Fruit fly (Drosophila melanogaster) whole organism, embryonic: Measurements from ENCODE around the gene Sirt6.

Experiments
- ATbp ChIP-seq: fragments of 200-800 bp; sonication (Bioruptor generic); optimal IDR thresholded peaks from 2 replicates; lab custom pipeline; 2017; ENCODE audit warnings: missing biosample characterization, mild to moderate bottlenecking, missing genetic modification characterization, missing genetic modification reagents
- Blimp-1 ChIP-seq: fragments of 200-800 bp; sonication (Bioruptor generic); optimal IDR thresholded peaks from 3 replicates; lab custom pipeline; 2018; ENCODE audit warnings: missing biosample characterization, missing genetic modification characterization, mild to moderate bottlenecking, moderate library complexity, missing genetic modification reagents
- CG12219 ChIP-seq: fragments of 200-800 bp; sonication (Bioruptor generic); optimal IDR thresholded peaks from 3 replicates; lab custom pipeline; 2018; ENCODE audit warnings: missing biosample characterization, mild to moderate bottlenecking, missing genetic modification characterization
- CG12391 ChIP-seq: fragments of 200-800 bp; sonication (Bioruptor generic); optimal IDR thresholded peaks from 3 replicates; lab custom pipeline; 2018; ENCODE audit warnings: missing biosample characterization, mild to moderate bottlenecking, missing genetic modification characterization, moderate library complexity
- CG13296 ChIP-seq: fragments of 200-800 bp; sonication (Bioruptor generic); optimal IDR thresholded peaks from 3 replicates; lab custom pipeline; 2018; ENCODE audit warnings: missing biosample characterization, mild to moderate bottlenecking, missing genetic modification characterization
- CG15514 ChIP-seq: fragments of 200-800 bp; sonication (Bioruptor generic); optimal IDR thresholded peaks from 3 replicates; lab custom pipeline; 2017; ENCODE audit warnings: missing biosample characterization, missing genetic modification characterization, mild to moderate bottlenecking, moderate library complexity, missing genetic modification reagents
- CG16813 ChIP-seq: fragments of 200-800 bp; sonication (Bioruptor generic); IDR thresholded peaks from 3 replicates; pipeline ENCODE4 v1.3.6; 2022; ENCODE audit warnings: missing biosample characterization, missing genetic modification characterization; ENCODE audit not compliant: partially characterized antibody
- CG17568 ChIP-seq: fragments of 200-800 bp; sonication (Bioruptor generic); optimal IDR thresholded peaks from 2 replicates; lab custom pipeline; 2018; ENCODE audit warnings: missing biosample characterization, mild to moderate bottlenecking, missing genetic modification characterization, moderate library complexity
- CG17802 ChIP-seq: fragments of 200-800 bp; sonication (Bioruptor generic); optimal IDR thresholded peaks from 2 replicates; lab custom pipeline; 2018; ENCODE audit warnings: missing biosample characterization, mild to moderate bottlenecking, missing genetic modification characterization, moderate library complexity
- CG18011 ChIP-seq: fragments of 200-800 bp; sonication (Bioruptor generic); optimal IDR thresholded peaks from 2 replicates; lab custom pipeline; 2017; ENCODE audit warnings: missing biosample characterization, missing genetic modification characterization, mild to moderate bottlenecking, moderate library complexity, missing genotype
- CG18262 ChIP-seq: fragments of 200-800 bp; optimal IDR thresholded peaks from 3 replicates; lab custom pipeline; 2019; ENCODE audit warnings: missing biosample characterization, mild to moderate bottlenecking, missing genetic modification characterization, moderate library complexity
- CG18619 ChIP-seq: fragments of 200-800 bp; sonication (Bioruptor generic); optimal IDR thresholded peaks from 3 replicates; lab custom pipeline; 2017; ENCODE audit warnings: missing biosample characterization, mild to moderate bottlenecking, missing genetic modification characterization
- CG31365 ChIP-seq: fragments of 200-800 bp; sonication (Bioruptor generic); optimal IDR thresholded peaks from 2 replicates; lab custom pipeline; 2018; ENCODE audit warnings: missing biosample characterization, mild to moderate bottlenecking, missing genetic modification characterization
- CG4404 ChIP-seq: fragments of 200-800 bp; sonication (Bioruptor generic); IDR thresholded peaks from 2 replicates; pipeline ENCODE4 v1.3.6; 2022; ENCODE audit warnings: missing biosample characterization, missing genetic modification characterization
- CG5245 ChIP-seq: fragments of 200-800 bp; sonication (Bioruptor generic); optimal IDR thresholded peaks from 3 replicates; lab custom pipeline; 2016; ENCODE audit warnings: missing biosample characterization, missing genetic modification characterization
- CG6272 ChIP-seq: fragments of 200-800 bp; sonication (Bioruptor generic); IDR thresholded peaks from 2 replicates; pipeline ENCODE4 v1.3.6; 2022; ENCODE audit warnings: missing biosample characterization, missing genetic modification characterization
- CG7928 ChIP-seq: fragments of 200-800 bp; sonication (Bioruptor generic); optimal IDR thresholded peaks from 2 replicates; lab custom pipeline; 2017; ENCODE audit warnings: missing biosample characterization, mild to moderate bottlenecking, missing genetic modification characterization
- CG8281 ChIP-seq: fragments of 200-800 bp; sonication (Bioruptor generic); optimal IDR thresholded peaks from 2 replicates; lab custom pipeline; 2018; ENCODE audit warnings: missing biosample characterization, mild to moderate bottlenecking, missing genetic modification characterization, moderate library complexity
- CG8359 ChIP-seq: fragments of 200-800 bp; sonication (Bioruptor generic); optimal IDR thresholded peaks from 2 replicates; lab custom pipeline; 2017; ENCODE audit warnings: missing biosample characterization, mild to moderate bottlenecking, missing genetic modification characterization, borderline replicate concordance
- CG8478 ChIP-seq: fragments of >200 bp; optimal IDR thresholded peaks from 2 replicates; lab custom pipeline; 2018
- CG8944 ChIP-seq: fragments of 200-800 bp; sonication (Bioruptor generic); optimal IDR thresholded peaks from 3 replicates; lab custom pipeline; 2016; ENCODE audit warnings: missing biosample characterization, missing genetic modification characterization
- Doc3 ChIP-seq: fragments of 200-800 bp; sonication (Bioruptor generic); IDR thresholded peaks from 3 replicates; pipeline ENCODE4 v1.3.6; 2022; ENCODE audit warnings: missing biosample characterization, missing genetic modification characterization; ENCODE audit not compliant: partially characterized antibody
- Dp ChIP-seq: fragments of 200-800 bp; sonication (Bioruptor generic); optimal IDR thresholded peaks from 2 replicates; lab custom pipeline; 2018; ENCODE audit warnings: missing biosample characterization, mild to moderate bottlenecking, missing genetic modification characterization, moderate library complexity
- H15 ChIP-seq: fragments of 200-800 bp; sonication (Bioruptor generic); IDR thresholded peaks from 3 replicates; pipeline ENCODE4 v1.3.6; 2022; ENCODE audit warnings: missing biosample characterization, missing genetic modification characterization
- HLH3B ChIP-seq: fragments of 200-800 bp; sonication (Bioruptor generic); IDR thresholded peaks from 2 replicates; pipeline ENCODE4 v1.3.6; 2022; ENCODE audit warnings: missing biosample characterization, missing genetic modification characterization
- HmgD ChIP-seq: fragments of 200-800 bp; sonication (Bioruptor generic); optimal IDR thresholded peaks from 3 replicates; lab custom pipeline; 2016; ENCODE audit warnings: missing biosample characterization, missing genetic modification characterization
- MESR4 ChIP-seq: fragments of 200-800 bp; sonication (Bioruptor generic); optimal IDR thresholded peaks from 2 replicates; lab custom pipeline; 2018; ENCODE audit warnings: missing biosample characterization, mild to moderate bottlenecking, missing genetic modification characterization, moderate library complexity
- Myb ChIP-seq: fragments of 200-800 bp; sonication (Bioruptor generic); optimal IDR thresholded peaks from 2 replicates; lab custom pipeline; 2016; ENCODE audit warnings: missing biosample characterization, missing genetic modification characterization
- NC2β ChIP-seq: fragments of 200-800 bp; sonication (Bioruptor generic); optimal IDR thresholded peaks from 2 replicates; lab custom pipeline; 2016; ENCODE audit warnings: missing biosample characterization, missing genetic modification characterization
- Optix ChIP-seq: fragments of 200-800 bp; sonication (Bioruptor generic); IDR thresholded peaks from 3 replicates; pipeline ENCODE4 v1.3.6; 2022; ENCODE audit warnings: missing biosample characterization, missing genetic modification characterization
- Ptx1 ChIP-seq: fragments of 200-800 bp; sonication (Bioruptor generic); IDR thresholded peaks from 2 replicates; pipeline ENCODE4 v1.3.6; 2022; ENCODE audit warnings: missing biosample characterization, missing genetic modification characterization
- Sin3A ChIP-seq: fragments of >200 bp; optimal IDR thresholded peaks from 2 replicates; lab custom pipeline; 2018
- Sry-β ChIP-seq: fragments of 200-800 bp; sonication (Bioruptor generic); optimal IDR thresholded peaks from 2 replicates; lab custom pipeline; 2018; ENCODE audit warnings: missing biosample characterization, mild to moderate bottlenecking, missing genetic modification characterization, moderate library complexity
- ato ChIP-seq: fragments of 200-800 bp; sonication (Bioruptor generic); IDR thresholded peaks from 2 replicates; pipeline ENCODE4 v1.3.6; 2022; ENCODE audit warnings: missing biosample characterization, missing genetic modification characterization; ENCODE audit not compliant: partially characterized antibody
- br ChIP-seq: fragments of >200 bp; optimal IDR thresholded peaks from 2 replicates; lab custom pipeline; 2017
- caup ChIP-seq: fragments of 200-800 bp; sonication (Bioruptor generic); optimal IDR thresholded peaks from 3 replicates; lab custom pipeline; 2017; ENCODE audit warnings: missing biosample characterization, mild to moderate bottlenecking, missing genetic modification characterization, moderate library complexity; ENCODE audit not compliant: severe bottlenecking
- dysf ChIP-seq: fragments of 200-800 bp; sonication (Bioruptor generic); IDR thresholded peaks from 3 replicates; pipeline ENCODE4 v1.3.6; 2022; ENCODE audit warnings: missing biosample characterization, missing genetic modification characterization
- gfzf ChIP-seq: fragments of 200-800 bp; sonication (Bioruptor generic); optimal IDR thresholded peaks from 2 replicates; lab custom pipeline; 2016; ENCODE audit warnings: missing biosample characterization, mild to moderate bottlenecking, missing genetic modification characterization, moderate library complexity
- ind ChIP-seq: fragments of 200-800 bp; sonication (Bioruptor generic); optimal IDR thresholded peaks from 3 replicates; lab custom pipeline; 2016; ENCODE audit warnings: missing biosample characterization, missing genetic modification characterization
- insv ChIP-seq, 2 experiments: fragments of 200-800 bp; sonication (Bioruptor generic); optimal IDR thresholded peaks; 3 replicates each; lab custom pipeline; 2016 to 2018; ENCODE audit warnings: missing biosample characterization in 2 of 2, missing genetic modification characterization in 2 of 2
- inv ChIP-seq: fragments of 200-800 bp; sonication (Bioruptor generic); IDR thresholded peaks from 2 replicates; pipeline ENCODE4 v1.3.6; 2022; ENCODE audit warnings: missing biosample characterization, missing genetic modification characterization; ENCODE audit not compliant: partially characterized antibody
- lov ChIP-seq, 2 experiments: fragments of 200-800 bp in 1 of 2; fragments of >200 bp in 1 of 2; sonication (Bioruptor generic) in 1 of 2; IDR thresholded peaks in 1 of 2; optimal IDR thresholded peaks in 1 of 2; 2 replicates in 1 of 2; 3 replicates in 1 of 2; pipeline versions ENCODE4 v1.3.6 to Lab custom; 2017 to 2022; ENCODE audit warnings: missing biosample characterization in 1 of 2, missing genetic modification characterization in 1 of 2
- maf-S ChIP-seq: fragments of 200-800 bp; sonication (Bioruptor generic); optimal IDR thresholded peaks from 2 replicates; lab custom pipeline; 2016; ENCODE audit warnings: missing biosample characterization, missing genetic modification characterization
- nmo ChIP-seq: fragments of 200-800 bp; sonication (Bioruptor generic); optimal IDR thresholded peaks from 2 replicates; lab custom pipeline; 2018; ENCODE audit warnings: missing biosample characterization, mild to moderate bottlenecking, missing genetic modification characterization, moderate library complexity
- ssp ChIP-seq: fragments of 200-800 bp; sonication (Bioruptor generic); IDR thresholded peaks from 2 replicates; pipeline ENCODE4 v1.3.6; 2022; ENCODE audit warnings: missing biosample characterization, missing genetic modification characterization
- sug ChIP-seq: fragments of 200-800 bp; optimal IDR thresholded peaks from 2 replicates; lab custom pipeline; 2019; ENCODE audit warnings: missing biosample characterization, mild to moderate bottlenecking, missing genetic modification characterization, moderate library complexity
- unpg ChIP-seq: fragments of 200-800 bp; sonication (Bioruptor generic); optimal IDR thresholded peaks from 3 replicates; lab custom pipeline; 2018; ENCODE audit warnings: missing biosample characterization, mild to moderate bottlenecking, missing genetic modification characterization, moderate library complexity
- zfh1 ChIP-seq: fragments of 200-800 bp; sonication (Bioruptor generic); IDR thresholded peaks from 3 replicates; pipeline ENCODE4 v1.3.6; 2022; ENCODE audit warnings: missing biosample characterization, missing genetic modification characterization

Sirt6 gene

dm6 chr3R:10268101-10268864, 6.6 kb upstream of the Sirt6 start (continued):
- TF ChIP-seq CG12219 (peak; percentile 76), CG17568 (peak; percentile 78), inv (GFP tag; lab: Robert Waterston, UW) (no peak), Doc3 (GFP tag; lab: Robert Waterston, UW) (no peak), HmgD (GFP tag; lab: Kevin White, UChicago) (peak; percentile 35), NC2β (GFP tag; lab: Kevin White, UChicago) (peak; percentile 7), nmo (GFP tag; lab: Kevin White, UChicago) (peak; percentile 89), lov (optimal IDR thresholded peaks at IDR 0.05; lab: Kevin White, UChicago) (no peak), lov (GFP tag; IDR thresholded peaks at IDR 0.05; lab: Robert Waterston, UW) (no peak), CG15514 (peak; percentile 69), Sry-β (no peak), dysf (peak; percentile 88), ssp (GFP tag; lab: Robert Waterston, UW) (peak; percentile 56), CG6272 (peak; percentile 44), ind (GFP tag; lab: Kevin White, UChicago) (peak; percentile 82), Blimp-1 (GFP tag; lab: Kevin White, UChicago) (peak; percentile 75), Dp (GFP tag; lab: Kevin White, UChicago) (no peak), H15 (peak; percentile 44; the same call in 1 of the 3 replicates), CG18262 (tag; lab: Kevin White, UChicago) (peak; percentile 82), CG17802 (tag; lab: Kevin White, UChicago) (peak; percentile 33), CG16813 (GFP tag; lab: Robert Waterston, UW) (no peak), Sin3A (lab: Kevin White, UChicago) (no peak), zfh1 (GFP tag; lab: Robert Waterston, UW) (peak; percentile 59; the same call in 2 of the 3 replicates), ato (GFP tag; lab: Robert Waterston, UW) (no peak), CG8281 (tag; lab: Kevin White, UChicago) (peak; percentile 57), gfzf (GFP tag; lab: Kevin White, UChicago) (no peak), CG8359 (GFP tag; lab: Kevin White, UChicago) (peak; percentile 39), caup (GFP tag; lab: Kevin White, UChicago) (peak; percentile 88), CG5245 (GFP tag; lab: Kevin White, UChicago) (peak; percentile 17), CG7928 (GFP tag; lab: Kevin White, UChicago) (peak; percentile 33), ATbp (peak; percentile 78), CG18011 (GFP tag; lab: Kevin White, UChicago) (peak; percentile 70), CG8478 (lab: Kevin White, UChicago) (no peak), CG8944 (peak; percentile 65), insv (GFP tag; optimal IDR thresholded peaks at IDR 0.05; lab: Kevin White, UChicago) (peak in 1 of 2 experiments; percentile 5), Ptx1 (GFP tag; lab: Robert Waterston, UW) (peak; percentile 85), CG13296 (GFP tag; lab: Kevin White, UChicago) (peak; percentile 81), sug (tag; lab: Kevin White, UChicago) (peak; percentile 85), MESR4 (no peak), CG31365 (tag; lab: Kevin White, UChicago) (no peak), br (no peak), HLH3B (GFP tag; lab: Robert Waterston, UW) (peak; percentile 76), CG12391 (tag; lab: Kevin White, UChicago) (peak; percentile 86), Myb (GFP tag; lab: Kevin White, UChicago) (peak; percentile 58), CG4404 (GFP tag; lab: Robert Waterston, UW) (peak; percentile 54), maf-S (GFP tag; lab: Kevin White, UChicago) (peak; percentile 69), unpg (GFP tag; lab: Kevin White, UChicago) (peak; percentile 87), CG18619 (peak; percentile 88), Optix (GFP tag; lab: Robert Waterston, UW) (0 out of 3 replicates have a peak, but pooled peaks have one; percentile 9)
